Fruit fly (Drosophila melanogaster) whole organism, prepupa: Measurements from ENCODE around the gene CG13771.

Experiments used
- Blimp-1 ChIP-seq: fragments of 200-800 bp; sonication (Bioruptor generic); optimal IDR thresholded peaks from 3 replicates; lab custom pipeline; 2017; ENCODE audit warnings: missing biosample characterization, missing genetic modification characterization, mild to moderate bottlenecking, moderate library complexity, missing genetic modification reagents
- CG10631 ChIP-seq: fragments of 200-800 bp; sonication (Bioruptor generic); optimal IDR thresholded peaks from 2 replicates; lab custom pipeline; 2016; ENCODE audit warnings: missing biosample characterization, missing genetic modification characterization
- CG10669 ChIP-seq: fragments of 200-800 bp; sonication (Bioruptor generic); optimal IDR thresholded peaks from 3 replicates; lab custom pipeline; 2018; ENCODE audit warnings: missing biosample characterization, mild to moderate bottlenecking, missing genetic modification characterization, moderate library complexity
- CG11294 ChIP-seq: fragments of 200-800 bp; sonication (Bioruptor generic); IDR thresholded peaks from 2 replicates; pipeline ENCODE4 v1.3.6; 2022; ENCODE audit warnings: missing biosample characterization, missing genetic modification characterization
- CG11762 ChIP-seq: fragments of 200-800 bp; sonication (Bioruptor generic); optimal IDR thresholded peaks from 3 replicates; lab custom pipeline; 2016; ENCODE audit warnings: missing biosample characterization, missing genetic modification characterization; ENCODE audit not compliant: insufficient read depth
- CG11902 ChIP-seq: fragments of 200-800 bp; sonication (Bioruptor generic); optimal IDR thresholded peaks from 3 replicates; lab custom pipeline; 2016; ENCODE audit warnings: missing biosample characterization, missing genetic modification characterization
- CG1621 ChIP-seq: fragments of 200-800 bp; sonication (Bioruptor generic); optimal IDR thresholded peaks from 3 replicates; lab custom pipeline; 2018; ENCODE audit warnings: missing biosample characterization, mild to moderate bottlenecking, missing genetic modification characterization
- CG16779 ChIP-seq: fragments of 200-800 bp; sonication (Bioruptor generic); optimal IDR thresholded peaks from 3 replicates; lab custom pipeline; 2017; ENCODE audit warnings: missing biosample characterization, mild to moderate bottlenecking, missing genetic modification characterization
- CG31627 ChIP-seq: fragments of 200-800 bp; sonication (Bioruptor generic); optimal IDR thresholded peaks from 3 replicates; lab custom pipeline; 2016; ENCODE audit warnings: missing biosample characterization, missing genetic modification characterization
- CG32006 ChIP-seq: fragments of 200-800 bp; sonication (Bioruptor generic); optimal IDR thresholded peaks from 3 replicates; lab custom pipeline; 2017; ENCODE audit warnings: missing biosample characterization, mild to moderate bottlenecking, missing genetic modification characterization
- CG34406 ChIP-seq: fragments of 200-800 bp; sonication (Bioruptor generic); optimal IDR thresholded peaks from 3 replicates; lab custom pipeline; 2016; ENCODE audit warnings: missing biosample characterization, missing genetic modification characterization
- CG3919 ChIP-seq: fragments of 200-800 bp; sonication (Bioruptor generic); optimal IDR thresholded peaks from 3 replicates; lab custom pipeline; 2016; ENCODE audit warnings: missing biosample characterization, missing genetic modification characterization
- CG4318 ChIP-seq: fragments of 200-800 bp; sonication (Bioruptor generic); optimal IDR thresholded peaks from 3 replicates; lab custom pipeline; 2017; ENCODE audit warnings: missing biosample characterization, mild to moderate bottlenecking, missing genetic modification characterization
- CG6163 ChIP-seq: fragments of 200-800 bp; sonication (Bioruptor generic); IDR thresholded peaks from 3 replicates; pipeline ENCODE4 v1.3.6; 2022; ENCODE audit warnings: missing biosample characterization, missing genetic modification characterization
- CG6792 ChIP-seq: fragments of 200-800 bp; sonication (Bioruptor generic); optimal IDR thresholded peaks from 3 replicates; lab custom pipeline; 2016; ENCODE audit warnings: missing biosample characterization, missing genetic modification characterization
- CG6808 ChIP-seq: fragments of 200-800 bp; sonication (Bioruptor generic); optimal IDR thresholded peaks from 3 replicates; lab custom pipeline; 2017; ENCODE audit warnings: missing biosample characterization, missing genetic modification characterization, mild to moderate bottlenecking, moderate library complexity, missing genetic modification reagents
- CG6854 ChIP-seq: fragments of 200-800 bp; sonication (Bioruptor generic); optimal IDR thresholded peaks from 2 replicates; lab custom pipeline; 2017; ENCODE audit warnings: missing biosample characterization, mild to moderate bottlenecking, missing genetic modification characterization
- CG7368 ChIP-seq: fragments of 200-800 bp; sonication (Bioruptor generic); optimal IDR thresholded peaks from 3 replicates; lab custom pipeline; 2016; ENCODE audit warnings: missing biosample characterization, missing genetic modification characterization
- CG8119 ChIP-seq: fragments of 200-800 bp; sonication (Bioruptor generic); IDR thresholded peaks from 3 replicates; pipeline ENCODE4 v1.3.6; 2022; ENCODE audit warnings: missing biosample characterization, missing genetic modification characterization
- CG8319 ChIP-seq: fragments of 200-800 bp; sonication (Bioruptor generic); optimal IDR thresholded peaks from 3 replicates; lab custom pipeline; 2016; ENCODE audit warnings: missing biosample characterization, missing genetic modification characterization
- CG8632 ChIP-seq: fragments of 200-800 bp; sonication (Bioruptor generic); optimal IDR thresholded peaks from 3 replicates; lab custom pipeline; 2016; ENCODE audit warnings: missing biosample characterization, missing genetic modification characterization
- CG9139 ChIP-seq: fragments of 200-800 bp; sonication (Bioruptor generic); optimal IDR thresholded peaks from 3 replicates; lab custom pipeline; 2017; ENCODE audit warnings: missing biosample characterization, mild to moderate bottlenecking, missing genetic modification characterization
- Eip78C ChIP-seq: fragments of 200-800 bp; sonication (Bioruptor generic); peaks from one replicate; lab custom pipeline; 2016; ENCODE audit warnings: missing biosample characterization, missing genetic modification characterization
- Eip93F ChIP-seq: fragments of 200-800 bp; sonication (Bioruptor generic); optimal IDR thresholded peaks from 2 replicates; lab custom pipeline; 2016; ENCODE audit warnings: missing biosample characterization, mild to moderate bottlenecking, missing genetic modification characterization
- Gug ChIP-seq: fragments of 200-800 bp; sonication (Bioruptor generic); IDR thresholded peaks from 2 replicates; pipeline ENCODE4 v1.3.6; 2022; ENCODE audit warnings: missing biosample characterization, missing genetic modification characterization
- Hr39 ChIP-seq: fragments of 200-800 bp; sonication (Bioruptor generic); optimal IDR thresholded peaks from 2 replicates; lab custom pipeline; 2016; ENCODE audit warnings: missing biosample characterization, missing genetic modification characterization
- Hr4 ChIP-seq: fragments of 200-800 bp; sonication (Bioruptor generic); optimal IDR thresholded peaks from 3 replicates; lab custom pipeline; 2016; ENCODE audit warnings: missing biosample characterization, missing genetic modification characterization
- Lpt ChIP-seq: fragments of 200-800 bp; sonication (Bioruptor generic); optimal IDR thresholded peaks from 3 replicates; lab custom pipeline; 2016; ENCODE audit warnings: missing biosample characterization, missing genetic modification characterization
- Met ChIP-seq: fragments of 200-800 bp; sonication (Bioruptor generic); optimal IDR thresholded peaks from 3 replicates; lab custom pipeline; 2016; ENCODE audit warnings: missing biosample characterization, missing genetic modification characterization
- OdsH ChIP-seq: fragments of 200-800 bp; sonication (Bioruptor generic); optimal IDR thresholded peaks from 3 replicates; lab custom pipeline; 2016; ENCODE audit warnings: missing biosample characterization, missing genetic modification characterization
- Sox102F ChIP-seq: fragments of 200-800 bp; sonication (Bioruptor generic); optimal IDR thresholded peaks from 2 replicates; lab custom pipeline; 2016; ENCODE audit warnings: missing biosample characterization, mild to moderate bottlenecking, missing genetic modification characterization
- Sox14 ChIP-seq: fragments of 200-800 bp; sonication (Bioruptor generic); optimal IDR thresholded peaks from 3 replicates; lab custom pipeline; 2016; ENCODE audit warnings: missing biosample characterization, missing genetic modification characterization
- Sox15 ChIP-seq: fragments of 200-800 bp; sonication (Bioruptor generic); optimal IDR thresholded peaks from 3 replicates; lab custom pipeline; 2016; ENCODE audit warnings: missing biosample characterization, missing genetic modification characterization
- achi ChIP-seq: fragments of 200-800 bp; sonication (Bioruptor generic); optimal IDR thresholded peaks from 3 replicates; lab custom pipeline; 2016; ENCODE audit warnings: missing biosample characterization, missing genetic modification characterization
- cyc ChIP-seq: fragments of 200-800 bp; sonication (Bioruptor generic); optimal IDR thresholded peaks from 3 replicates; lab custom pipeline; 2016; ENCODE audit warnings: missing biosample characterization, missing genetic modification characterization
- dac ChIP-seq: fragments of 200-800 bp; sonication (Bioruptor generic); optimal IDR thresholded peaks from 2 replicates; lab custom pipeline; 2017; ENCODE audit warnings: missing biosample characterization, mild to moderate bottlenecking, missing genetic modification characterization
- dsx ChIP-seq: fragments of 200-800 bp; optimal IDR thresholded peaks from 3 replicates; lab custom pipeline; 2019; ENCODE audit warnings: missing biosample characterization, mild to moderate bottlenecking, missing genetic modification characterization, moderate library complexity; ENCODE audit not compliant: poor library complexity, severe bottlenecking
- eg ChIP-seq: fragments of 200-800 bp; sonication (Bioruptor generic); IDR thresholded peaks from 3 replicates; pipeline ENCODE4 v1.3.6; 2022; ENCODE audit warnings: missing biosample characterization, missing genetic modification characterization
- esn ChIP-seq: fragments of 200-800 bp; sonication (Bioruptor generic); optimal IDR thresholded peaks from 2 replicates; lab custom pipeline; 2016; ENCODE audit warnings: missing biosample characterization, mild to moderate bottlenecking, missing genetic modification characterization, moderate library complexity
- fd59A ChIP-seq: fragments of 200-800 bp; sonication (Bioruptor generic); optimal IDR thresholded peaks from 2 replicates; lab custom pipeline; 2017; ENCODE audit warnings: missing biosample characterization, mild to moderate bottlenecking, missing genetic modification characterization, missing genetic modification reagents
- fd85E ChIP-seq: fragments of 200-800 bp; sonication (Bioruptor generic); optimal IDR thresholded peaks from 3 replicates; lab custom pipeline; 2016; ENCODE audit warnings: missing biosample characterization, missing genetic modification characterization
- fkh ChIP-seq: fragments of 200-800 bp; sonication (Bioruptor generic); optimal IDR thresholded peaks from 3 replicates; lab custom pipeline; 2017; ENCODE audit warnings: missing biosample characterization, mild to moderate bottlenecking, missing genetic modification characterization, moderate library complexity
- lz ChIP-seq: fragments of 200-800 bp; sonication (Bioruptor generic); optimal IDR thresholded peaks from 3 replicates; lab custom pipeline; 2016; ENCODE audit warnings: missing biosample characterization, missing genetic modification characterization
- pdm3 ChIP-seq: fragments of 200-800 bp; sonication (Bioruptor generic); optimal IDR thresholded peaks from 3 replicates; lab custom pipeline; 2016; ENCODE audit warnings: missing biosample characterization, missing genetic modification characterization
- salr ChIP-seq, 2 experiments: fragments of 200-800 bp; sonication (Bioruptor generic); optimal IDR thresholded peaks; 3 replicates each; lab custom pipeline; 2016 to 2018; ENCODE audit warnings: missing biosample characterization in 2 of 2, missing genetic modification characterization in 2 of 2, mild to moderate bottlenecking in 1 of 2
- spab ChIP-seq: fragments of 200-800 bp; sonication (Bioruptor generic); optimal IDR thresholded peaks from 2 replicates; lab custom pipeline; 2017; ENCODE audit warnings: missing biosample characterization, mild to moderate bottlenecking, missing genetic modification characterization, missing genetic modification reagents
- ss ChIP-seq, 2 experiments: fragments of 200-800 bp; sonication (Bioruptor generic); optimal IDR thresholded peaks; 2 replicates in 1 of 2; 3 replicates in 1 of 2; lab custom pipeline; 2017 to 2018; ENCODE audit warnings: mild to moderate bottlenecking in 2 of 2, missing biosample characterization in 2 of 2, missing genetic modification characterization in 2 of 2, moderate library complexity in 1 of 2
- svp ChIP-seq: fragments of 200-800 bp; sonication (Bioruptor generic); peaks from one replicate; lab custom pipeline; 2016; ENCODE audit warnings: missing biosample characterization, missing genetic modification characterization
- topi ChIP-seq: fragments of 200-800 bp; sonication (Bioruptor generic); optimal IDR thresholded peaks from 3 replicates; lab custom pipeline; 2016; ENCODE audit warnings: missing biosample characterization, missing genetic modification characterization

The CG13771 gene

DNA sequence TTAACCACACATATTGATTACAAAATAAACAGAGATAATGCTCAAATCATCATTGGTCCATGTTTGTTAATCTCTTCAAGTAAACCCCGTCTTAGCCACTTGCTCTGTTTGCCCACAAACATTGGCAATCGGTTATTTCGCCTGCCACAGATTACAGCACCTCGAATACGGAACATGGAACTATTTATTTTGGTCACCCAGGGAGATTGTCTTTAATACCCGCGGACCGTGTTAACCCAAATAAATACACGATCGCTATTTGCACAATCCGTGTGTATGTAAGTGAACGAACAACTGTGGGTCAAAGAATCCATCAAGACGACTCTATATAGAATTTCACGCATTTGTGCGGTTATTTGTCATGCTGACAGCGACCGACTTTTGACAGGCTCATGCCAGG lies 37.3 kb upstream of the CG13771 start:
- TF ChIP-seq CG6808: no peak
- peak; percentile 11 for TF ChIP-seq CG8632 (GFP tag; lab: Kevin White, UChicago)
- TF ChIP-seq CG10631 (GFP tag; lab: Kevin White, UChicago): peak; percentile 2
- peak; percentile 36 for TF ChIP-seq Eip78C (GFP tag; lab: Kevin White, UChicago)
- TF ChIP-seq fkh (GFP tag; lab: Kevin White, UChicago): peak; percentile 90

DNA sequence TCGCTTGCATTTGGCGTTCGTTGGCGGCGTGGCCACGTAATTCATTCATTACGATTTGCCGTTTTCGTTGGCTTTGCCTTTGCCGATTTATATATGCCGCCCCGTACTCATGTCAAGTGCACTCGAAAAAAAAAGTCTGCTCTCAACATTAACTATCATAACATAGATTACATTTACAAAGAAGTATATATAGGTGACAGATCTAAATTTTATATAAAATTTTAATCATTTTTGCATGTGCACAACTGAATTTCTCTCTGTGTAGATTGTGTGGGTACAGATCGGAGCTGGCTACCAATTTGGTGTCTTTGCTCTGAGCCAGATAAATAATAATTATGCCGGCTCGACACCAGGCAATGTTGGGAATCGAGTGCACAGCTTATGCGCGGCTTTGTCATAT lies 35.0 kb upstream of the CG13771 start:
- no peak for TF ChIP-seq CG16779 (tag; lab: Kevin White, UChicago)
- TF ChIP-seq ss (GFP tag; optimal IDR thresholded peaks at IDR 0.05; lab: Kevin White, UChicago): peak in 1 of 2 experiments; percentile 16
- TF ChIP-seq dsx (GFP tag; lab: Kevin White, UChicago): peak; percentile 45
- peak; percentile 50 for TF ChIP-seq spab (GFP tag; lab: Kevin White, UChicago)
- peak; percentile 56 for TF ChIP-seq CG11902 (GFP tag; lab: Kevin White, UChicago)
- TF ChIP-seq Hr39 (GFP tag; lab: Kevin White, UChicago): peak; percentile 77
- TF ChIP-seq fd59A (GFP tag; lab: Kevin White, UChicago): peak; percentile 21
- TF ChIP-seq CG34406 (GFP tag; lab: Kevin White, UChicago): peak; percentile 69
- TF ChIP-seq Sox15 (GFP tag; lab: Kevin White, UChicago): peak; percentile 6
- TF ChIP-seq fd85E (GFP tag; lab: Kevin White, UChicago): no peak
- TF ChIP-seq CG31627: peak; percentile 75
- TF ChIP-seq pdm3: peak; percentile 77
- peak; percentile 34 for TF ChIP-seq dac (GFP tag; lab: Kevin White, UChicago)
- peak; percentile 81 for TF ChIP-seq svp
- peak; percentile 94 for TF ChIP-seq Eip78C (GFP tag; lab: Kevin White, UChicago)
- TF ChIP-seq CG8319 (GFP tag; lab: Kevin White, UChicago): peak; percentile 40
- no peak for TF ChIP-seq Eip93F (GFP tag; lab: Kevin White, UChicago)
- TF ChIP-seq CG3919 (GFP tag; lab: Kevin White, UChicago): peak; percentile 77
- TF ChIP-seq salr (GFP tag; optimal IDR thresholded peaks at IDR 0.05; lab: Kevin White, UChicago): peak in 1 of 2 experiments; percentile 49
- peak; percentile 65 for TF ChIP-seq achi (GFP tag; lab: Kevin White, UChicago)
- peak; percentile 71 for TF ChIP-seq CG32006
- TF ChIP-seq Met: peak; percentile 79
- peak; percentile 74 for TF ChIP-seq lz (GFP tag; lab: Kevin White, UChicago)
- TF ChIP-seq CG6792 (GFP tag; lab: Kevin White, UChicago): peak; percentile 51
- TF ChIP-seq Sox14 (GFP tag; lab: Kevin White, UChicago): peak; percentile 73
- TF ChIP-seq Sox102F (GFP tag; lab: Kevin White, UChicago): peak; percentile 63
- TF ChIP-seq CG6163: peak; percentile 88
- TF ChIP-seq CG9139 (GFP tag; lab: Kevin White, UChicago): no peak
- peak; percentile 74 for TF ChIP-seq cyc (GFP tag; lab: Kevin White, UChicago)
- TF ChIP-seq esn (GFP tag; lab: Kevin White, UChicago): peak; percentile 79
- peak; percentile 45 for TF ChIP-seq CG1621 (tag; lab: Kevin White, UChicago)
- TF ChIP-seq CG8119 (GFP tag; lab: Robert Waterston, UW): peak; percentile 81
- TF ChIP-seq OdsH (GFP tag; lab: Kevin White, UChicago): peak; percentile 81
- TF ChIP-seq eg (GFP tag; lab: Robert Waterston, UW): peak; percentile 91
- TF ChIP-seq CG11294 (GFP tag; lab: Robert Waterston, UW): peak; percentile 62
- peak; percentile 68 for TF ChIP-seq Lpt (GFP tag; lab: Kevin White, UChicago)
- TF ChIP-seq Gug: peak; percentile 75
- peak; percentile 85 for TF ChIP-seq Hr4 (GFP tag; lab: Kevin White, UChicago)
- TF ChIP-seq CG11762 (GFP tag; lab: Kevin White, UChicago): peak; percentile 48
- peak; percentile 44 for TF ChIP-seq CG6854 (GFP tag; lab: Kevin White, UChicago)
- TF ChIP-seq CG7368 (GFP tag; lab: Kevin White, UChicago): peak; percentile 57
- TF ChIP-seq Blimp-1 (GFP tag; lab: Kevin White, UChicago): peak; percentile 26
- TF ChIP-seq CG10631 (GFP tag; lab: Kevin White, UChicago): peak; percentile 72
- TF ChIP-seq topi (GFP tag; lab: Kevin White, UChicago): peak; percentile 72
- TF ChIP-seq CG4318 (GFP tag; lab: Kevin White, UChicago): peak; percentile 47
- TF ChIP-seq CG10669 (GFP tag; lab: Kevin White, UChicago): peak; percentile 58
- peak; percentile 35 for TF ChIP-seq CG8632 (GFP tag; lab: Kevin White, UChicago)
